1 worm cellular context compared by ENCODE assay signal in the genomic region with DNA sequence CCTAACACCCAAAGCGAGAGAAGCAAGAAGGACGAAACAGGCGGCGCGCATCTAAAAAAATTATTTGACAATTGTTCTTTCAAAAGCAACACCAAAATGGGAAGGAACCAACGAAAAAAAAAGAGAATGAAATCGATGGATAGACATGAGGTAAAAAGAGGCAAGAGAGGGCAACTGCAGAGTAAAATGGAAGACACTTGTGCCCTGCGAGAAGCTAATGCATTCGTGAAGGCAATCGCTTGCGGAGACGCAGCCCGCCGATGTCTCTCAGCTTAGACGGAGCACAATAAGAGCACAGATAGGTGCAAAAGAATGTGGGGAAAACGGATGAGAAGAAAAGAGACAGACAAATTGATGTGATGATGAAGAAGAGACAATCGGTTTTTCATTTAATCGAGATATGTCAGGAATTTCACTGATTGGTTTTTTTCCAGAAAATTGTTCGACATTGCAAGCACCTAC.
A peak's percentile ranks its signal among the peaks of the same experiment; 100 is the strongest.
TF ChIP-seq lines count a peak whose summit lies in the region.

A gene (minus strand): TSS at position 51 of the 462 bp plus-strand sequence.

TF ChIP-seq in whole organism, L1 larva, 84 proteins besides CTCF, POLR2A, EP300 and RAD21 (continued from another document):
- peak; percentile 44 for TF ChIP-seq rnt-1 (tag; optimal IDR thresholded peaks at IDR 0.05; lab: Kevin White, UChicago)
- no peak for TF ChIP-seq zag-1 (tag; optimal IDR thresholded peaks at IDR 0.05; lab: Kevin White, UChicago)
- TF ChIP-seq lir-3 (tag; optimal IDR thresholded peaks at IDR 0.05; lab: Kevin White, UChicago; ENCODE audit: poor library complexity): no peak
- no peak for TF ChIP-seq ces-1 (GFP tag; optimal IDR thresholded peaks at IDR 0.05; lab: Kevin White, UChicago)
- no peak for TF ChIP-seq unc-62 (GFP tag; optimal IDR thresholded peaks at IDR 0.05; lab: Kevin White, UChicago)
- TF ChIP-seq sptf-1 (tag; optimal IDR thresholded peaks at IDR 0.05; lab: Kevin White, UChicago): no peak
- TF ChIP-seq jun-1 (tag; optimal IDR thresholded peaks at IDR 0.05; lab: Kevin White, UChicago): no peak
- no peak for TF ChIP-seq nhr-85 (tag; lab: Kevin White, UChicago)
- no peak for TF ChIP-seq blmp-1 (tag; optimal IDR thresholded peaks at IDR 0.05; lab: Kevin White, UChicago)
- no peak for TF ChIP-seq hpl-2 (GFP tag; optimal IDR thresholded peaks at IDR 0.05; lab: Kevin White, UChicago)
- no peak for TF ChIP-seq grh-1 (GFP tag; IDR thresholded peaks at IDR 0.05; lab: Robert Waterston, UW)
- no peak for TF ChIP-seq F16B12.6 (tag; optimal IDR thresholded peaks at IDR 0.05; lab: Kevin White, UChicago)
- TF ChIP-seq mef-2 (tag; optimal IDR thresholded peaks at IDR 0.05; lab: Kevin White, UChicago): no peak
- TF ChIP-seq lin-13 (GFP tag; optimal IDR thresholded peaks at IDR 0.05; lab: Kevin White, UChicago): no peak
- TF ChIP-seq lsy-2 (tag; optimal IDR thresholded peaks at IDR 0.05; lab: Kevin White, UChicago): peak in 1 of 2 experiments; percentile 30
- no peak for TF ChIP-seq sox-4 (tag; optimal IDR thresholded peaks at IDR 0.05; lab: Kevin White, UChicago)
- no peak for TF ChIP-seq lin-35 (GFP tag; optimal IDR thresholded peaks at IDR 0.05; lab: Kevin White, UChicago)
- TF ChIP-seq zip-4 (GFP tag; optimal IDR thresholded peaks at IDR 0.05; lab: Kevin White, UChicago): no peak
- TF ChIP-seq efl-1 (optimal IDR thresholded peaks at IDR 0.05; lab: Kevin White, UChicago): no peak
- TF ChIP-seq efl-1 (GFP tag; optimal IDR thresholded peaks at IDR 0.05 in 1 of 2; lab: Kevin White, UChicago): no peak
- no peak for TF ChIP-seq nhr-12 (tag; optimal IDR thresholded peaks at IDR 0.05; lab: Kevin White, UChicago)
- no peak for TF ChIP-seq nhr-90 (tag; optimal IDR thresholded peaks at IDR 0.05; lab: Kevin White, UChicago; ENCODE audit: poor library complexity)
- no peak for TF ChIP-seq mab-9 (GFP tag; IDR thresholded peaks at IDR 0.05; lab: Robert Waterston, UW)
- TF ChIP-seq lin-14 (GFP tag; optimal IDR thresholded peaks at IDR 0.05; lab: Kevin White, UChicago): peak; percentile 76
- TF ChIP-seq unc-98 (GFP tag; IDR thresholded peaks at IDR 0.05; lab: Robert Waterston, UW): no peak
- no peak for TF ChIP-seq unc-30 (tag; optimal IDR thresholded peaks at IDR 0.05; lab: Kevin White, UChicago)
- no peak for TF ChIP-seq pag-3 (tag; optimal IDR thresholded peaks at IDR 0.05; lab: Kevin White, UChicago; ENCODE audit: borderline replicate concordance, insufficient read depth)
- TF ChIP-seq elt-3 (tag; optimal IDR thresholded peaks at IDR 0.05; lab: Kevin White, UChicago): no peak
- TF ChIP-seq ets-5 (GFP tag; IDR thresholded peaks at IDR 0.05; lab: Robert Waterston, UW): no peak
- TF ChIP-seq nhr-71 (tag; optimal IDR thresholded peaks at IDR 0.05; lab: Kevin White, UChicago): peak; percentile 39
- TF ChIP-seq nhr-11 (tag; optimal IDR thresholded peaks at IDR 0.05; lab: Kevin White, UChicago): no peak
- no peak for TF ChIP-seq ceh-63 (GFP tag; optimal IDR thresholded peaks at IDR 0.05; lab: Kevin White, UChicago)
- TF ChIP-seq xbp-1 (tag; optimal IDR thresholded peaks at IDR 0.05; lab: Kevin White, UChicago): peak; percentile 5
- no peak for TF ChIP-seq aly-2 (tag; optimal IDR thresholded peaks at IDR 0.05; lab: Kevin White, UChicago)
- no peak for TF ChIP-seq egl-27 (tag; optimal IDR thresholded peaks at IDR 0.05; lab: Kevin White, UChicago)
- TF ChIP-seq nhr-76 (tag; optimal IDR thresholded peaks at IDR 0.05; lab: Kevin White, UChicago): no peak
- TF ChIP-seq pqm-1 (tag; optimal IDR thresholded peaks at IDR 0.05; lab: Kevin White, UChicago): no peak
- TF ChIP-seq nhr-77 (tag; optimal IDR thresholded peaks at IDR 0.05; lab: Kevin White, UChicago): no peak
- TF ChIP-seq efl-3 (GFP tag; optimal IDR thresholded peaks at IDR 0.05; lab: Kevin White, UChicago): no peak
- TF ChIP-seq elt-2 (tag; optimal IDR thresholded peaks at IDR 0.05; lab: Kevin White, UChicago): no peak
- TF ChIP-seq fos-1 (tag; optimal IDR thresholded peaks at IDR 0.05; lab: Kevin White, UChicago): no peak
- TF ChIP-seq dpl-1 (GFP tag; optimal IDR thresholded peaks at IDR 0.05; lab: Kevin White, UChicago): no peak
